Fruit fly (Drosophila melanogaster) whole organism, embryonic: ENCODE measurements around the gene Mics1.

Experiments
- Bdp1 ChIP-seq: fragments of 200-800 bp; sonication (Bioruptor generic); optimal IDR thresholded peaks from 3 replicates; lab custom pipeline; 2016; ENCODE audit warnings: missing biosample characterization, missing genetic modification characterization
- CG1024 ChIP-seq: fragments of 200-800 bp; sonication (Bioruptor generic); IDR thresholded peaks from 2 replicates; pipeline ENCODE4 v1.3.6; 2022; ENCODE audit warnings: missing biosample characterization, missing genetic modification characterization
- CG10274 ChIP-seq: fragments of 200-800 bp; sonication (Bioruptor generic); optimal IDR thresholded peaks from 3 replicates; lab custom pipeline; 2017; ENCODE audit warnings: missing biosample characterization, mild to moderate bottlenecking, missing genetic modification characterization
- CG10654 ChIP-seq: fragments of 200-800 bp; sonication (Bioruptor generic); optimal IDR thresholded peaks from 2 replicates; lab custom pipeline; 2016; ENCODE audit warnings: missing biosample characterization, missing genetic modification characterization
- CG11085 ChIP-seq: fragments of 200-800 bp; sonication (Bioruptor generic); IDR thresholded peaks from 2 replicates; pipeline ENCODE4 v1.3.6; 2022; ENCODE audit warnings: missing biosample characterization, missing genetic modification characterization
- CG11456 ChIP-seq: fragments of 200-800 bp; sonication (Bioruptor generic); IDR thresholded peaks from 3 replicates; pipeline ENCODE4 v1.3.6; 2022; ENCODE audit warnings: missing biosample characterization, missing genetic modification characterization
- CG11723 ChIP-seq: fragments of 200-800 bp; sonication (Bioruptor generic); optimal IDR thresholded peaks from 2 replicates; lab custom pipeline; 2017; ENCODE audit warnings: missing biosample characterization, mild to moderate bottlenecking, missing genetic modification characterization
- CG14050 ChIP-seq: fragments of 200-800 bp; sonication (Bioruptor generic); IDR thresholded peaks from 3 replicates; pipeline ENCODE4 v1.3.6; 2022; ENCODE audit warnings: missing biosample characterization, missing genetic modification characterization
- CG14710 ChIP-seq: fragments of 200-800 bp; sonication (Bioruptor generic); optimal IDR thresholded peaks from 3 replicates; lab custom pipeline; 2019; ENCODE audit warnings: missing biosample characterization, mild to moderate bottlenecking, missing genetic modification characterization, moderate library complexity
- CG17568 ChIP-seq: fragments of 200-800 bp; sonication (Bioruptor generic); optimal IDR thresholded peaks from 2 replicates; lab custom pipeline; 2018; ENCODE audit warnings: missing biosample characterization, mild to moderate bottlenecking, missing genetic modification characterization, moderate library complexity
- CG17912 ChIP-seq: fragments of 200-800 bp; sonication (Bioruptor generic); optimal IDR thresholded peaks from 2 replicates; lab custom pipeline; 2018; ENCODE audit warnings: missing biosample characterization, mild to moderate bottlenecking, missing genetic modification characterization
- CG18011 ChIP-seq: fragments of 200-800 bp; sonication (Bioruptor generic); optimal IDR thresholded peaks from 2 replicates; lab custom pipeline; 2017; ENCODE audit warnings: missing biosample characterization, missing genetic modification characterization, mild to moderate bottlenecking, moderate library complexity, missing genotype
- CG2129 ChIP-seq: fragments of 200-800 bp; sonication (Bioruptor generic); IDR thresholded peaks from 2 replicates; pipeline ENCODE4 v1.3.6; 2022; ENCODE audit warnings: missing biosample characterization, missing genetic modification characterization; ENCODE audit not compliant: partially characterized antibody
- CG2712 ChIP-seq: fragments of 200-800 bp; optimal IDR thresholded peaks from 3 replicates; lab custom pipeline; 2019; ENCODE audit warnings: missing biosample characterization, mild to moderate bottlenecking, missing genetic modification characterization, moderate library complexity
- CG2875 ChIP-seq: fragments of 200-800 bp; sonication (Bioruptor generic); optimal IDR thresholded peaks from 2 replicates; lab custom pipeline; 2017; ENCODE audit warnings: missing biosample characterization, mild to moderate bottlenecking, missing genetic modification characterization, missing genetic modification reagents
- CG31224 ChIP-seq: fragments of 200-800 bp; sonication (Bioruptor generic); IDR thresholded peaks from 2 replicates; pipeline ENCODE4 v1.3.6; 2022; ENCODE audit warnings: missing biosample characterization, missing genetic modification characterization
- CG3726 ChIP-seq: fragments of 200-800 bp; sonication (Bioruptor generic); IDR thresholded peaks from 3 replicates; pipeline ENCODE4, ENCODE4 v1.3.6; 2022; ENCODE audit warnings: missing biosample characterization, missing genetic modification characterization
- CG43689 ChIP-seq: fragments of 200-800 bp; sonication (Bioruptor generic); IDR thresholded peaks from 2 replicates; pipeline ENCODE4 v1.3.6; 2022; ENCODE audit warnings: missing biosample characterization, missing genetic modification characterization
- CG7271 ChIP-seq: fragments of 200-800 bp; sonication (Bioruptor generic); optimal IDR thresholded peaks from 2 replicates; lab custom pipeline; 2018; ENCODE audit warnings: missing biosample characterization, mild to moderate bottlenecking, missing genetic modification characterization, moderate library complexity
- CG7786 ChIP-seq: fragments of 200-800 bp; sonication (Bioruptor generic); optimal IDR thresholded peaks from 2 replicates; lab custom pipeline; 2016; ENCODE audit warnings: missing biosample characterization, missing genetic modification characterization
- CG7928 ChIP-seq: fragments of 200-800 bp; sonication (Bioruptor generic); optimal IDR thresholded peaks from 2 replicates; lab custom pipeline; 2017; ENCODE audit warnings: missing biosample characterization, mild to moderate bottlenecking, missing genetic modification characterization
- CG7963 ChIP-seq: fragments of 200-800 bp; sonication (Bioruptor generic); IDR thresholded peaks from 3 replicates; pipeline ENCODE4 v1.3.6; 2022; ENCODE audit warnings: missing biosample characterization, missing genetic modification characterization; ENCODE audit not compliant: partially characterized antibody
- CG7987 ChIP-seq: fragments of 200-800 bp; sonication (Bioruptor generic); optimal IDR thresholded peaks from 2 replicates; lab custom pipeline; 2018; ENCODE audit warnings: missing biosample characterization, mild to moderate bottlenecking, missing genetic modification characterization, moderate library complexity
- CG8924 ChIP-seq: fragments of 200-800 bp; optimal IDR thresholded peaks from 3 replicates; lab custom pipeline; 2019; ENCODE audit warnings: missing biosample characterization, mild to moderate bottlenecking, missing genetic modification characterization, moderate library complexity
- ERR ChIP-seq: fragments of 200-800 bp; sonication (Bioruptor generic); optimal IDR thresholded peaks from 2 replicates; lab custom pipeline; 2016; ENCODE audit warnings: missing biosample characterization, missing genetic modification characterization
- Gsc ChIP-seq: fragments of 200-800 bp; sonication (Bioruptor generic); IDR thresholded peaks from 2 replicates; pipeline ENCODE4 v1.3.6; 2022; ENCODE audit warnings: missing biosample characterization, missing genetic modification characterization
- Hsf ChIP-seq: fragments of 200-800 bp; sonication (Bioruptor generic); optimal IDR thresholded peaks from 3 replicates; lab custom pipeline; 2016; ENCODE audit warnings: missing biosample characterization, missing genetic modification characterization
- Lpt ChIP-seq: fragments of >200 bp; optimal IDR thresholded peaks from 2 replicates; lab custom pipeline; 2018; ENCODE audit warnings: missing biosample characterization, missing genetic modification characterization
- Nf-YC ChIP-seq: fragments of 200-800 bp; optimal IDR thresholded peaks from 3 replicates; lab custom pipeline; 2019; ENCODE audit warnings: missing biosample characterization, mild to moderate bottlenecking, missing genetic modification characterization, moderate library complexity
- Optix ChIP-seq: fragments of 200-800 bp; sonication (Bioruptor generic); IDR thresholded peaks from 3 replicates; pipeline ENCODE4 v1.3.6; 2022; ENCODE audit warnings: missing biosample characterization, missing genetic modification characterization
- Ravus ChIP-seq: fragments of 200-800 bp; sonication (Bioruptor generic); IDR thresholded peaks from 2 replicates; pipeline ENCODE4 v1.3.6; 2022; ENCODE audit warnings: missing biosample characterization, missing genetic modification characterization
- Xbp1 ChIP-seq: fragments of 200-800 bp; sonication (Bioruptor generic); optimal IDR thresholded peaks from 3 replicates; lab custom pipeline; 2016; ENCODE audit warnings: missing biosample characterization, mild to moderate bottlenecking, missing genetic modification characterization
- ara ChIP-seq: fragments of 200-800 bp; sonication (Bioruptor generic); IDR thresholded peaks from 2 replicates; pipeline ENCODE4 v1.3.6; 2022; ENCODE audit warnings: missing biosample characterization, missing genetic modification characterization
- bbx ChIP-seq: fragments of 200-800 bp; sonication (Bioruptor generic); IDR thresholded peaks from 2 replicates; pipeline ENCODE4 v1.3.6; 2022; ENCODE audit warnings: missing biosample characterization, missing genetic modification characterization; ENCODE audit not compliant: partially characterized antibody
- bigmax ChIP-seq: fragments of 200-800 bp; sonication (Bioruptor generic); optimal IDR thresholded peaks from 2 replicates; lab custom pipeline; 2018; ENCODE audit warnings: missing biosample characterization, mild to moderate bottlenecking, missing genetic modification characterization
- corto ChIP-seq: fragments of 200-800 bp; sonication (Bioruptor generic); optimal IDR thresholded peaks from 2 replicates; lab custom pipeline; 2016; ENCODE audit warnings: missing biosample characterization, mild to moderate bottlenecking, missing genetic modification characterization, moderate library complexity
- esg ChIP-seq: fragments of 200-800 bp; sonication (Bioruptor generic); conservative IDR thresholded peaks from 2 replicates; pipeline ENCODE4 v1.3.6; 2022; ENCODE audit warnings: missing biosample characterization, missing genetic modification characterization
- gcm ChIP-seq: fragments of 200-800 bp; sonication (Bioruptor generic); optimal IDR thresholded peaks from 2 replicates; lab custom pipeline; 2019; ENCODE audit warnings: missing biosample characterization, mild to moderate bottlenecking, missing genetic modification characterization, moderate library complexity
- gcm2 ChIP-seq: fragments of 200-800 bp; sonication (Bioruptor generic); optimal IDR thresholded peaks from 2 replicates; lab custom pipeline; 2016; ENCODE audit warnings: missing biosample characterization, missing genetic modification characterization
- gsb ChIP-seq: fragments of 200-800 bp; sonication (Bioruptor generic); IDR thresholded peaks from 2 replicates; pipeline ENCODE4 v1.3.6; 2022; ENCODE audit warnings: missing biosample characterization, missing genetic modification characterization
- her ChIP-seq: fragments of 200-800 bp; sonication (Bioruptor generic); optimal IDR thresholded peaks from 2 replicates; lab custom pipeline; 2016; ENCODE audit warnings: missing biosample characterization, missing genetic modification characterization
- inv ChIP-seq: fragments of 200-800 bp; sonication (Bioruptor generic); IDR thresholded peaks from 2 replicates; pipeline ENCODE4 v1.3.6; 2022; ENCODE audit warnings: missing biosample characterization, missing genetic modification characterization; ENCODE audit not compliant: partially characterized antibody
- prd ChIP-seq, 3 experiments: fragments of >200 bp in 2 of 3; fragments of 200-800 bp in 1 of 3; sonication (Bioruptor generic) in 1 of 3; optimal IDR thresholded peaks in 2 of 3; IDR thresholded peaks in 1 of 3; 2 replicates in 2 of 3; 3 replicates in 1 of 3; pipeline versions ENCODE4 v1.3.6 to Lab custom; 2017 to 2022; ENCODE audit warnings: missing biosample characterization in 1 of 3, missing genetic modification characterization in 1 of 3
- pzg ChIP-seq: fragments of 200-800 bp; sonication (Bioruptor generic); optimal IDR thresholded peaks from 3 replicates; lab custom pipeline; 2018; ENCODE audit warnings: missing biosample characterization, mild to moderate bottlenecking, missing genetic modification characterization, moderate library complexity
- ro ChIP-seq: fragments of 200-800 bp; sonication (Bioruptor generic); IDR thresholded peaks from 2 replicates; pipeline ENCODE4 v1.3.6; 2022; ENCODE audit warnings: missing biosample characterization, missing genetic modification characterization
- sens ChIP-seq: fragments of 200-800 bp; sonication (Bioruptor generic); peaks from one replicate; lab custom pipeline; 2016; ENCODE audit warnings: missing biosample characterization, missing genetic modification characterization
- sr ChIP-seq: fragments of 200-800 bp; sonication (Bioruptor generic); IDR thresholded peaks from 3 replicates; pipeline ENCODE4 v1.3.6; 2022; ENCODE audit warnings: missing biosample characterization, missing genetic modification characterization
- tgo ChIP-seq: fragments of 200-800 bp; sonication (Bioruptor generic); IDR thresholded peaks from 3 replicates; pipeline ENCODE4 v1.3.6; 2022; ENCODE audit warnings: missing biosample characterization, missing genetic modification characterization
- toy ChIP-seq: fragments of 200-800 bp; sonication (Bioruptor generic); IDR thresholded peaks from 2 replicates; pipeline ENCODE4 v1.3.6; 2022; ENCODE audit warnings: missing biosample characterization, missing genetic modification characterization
- vfl ChIP-seq: fragments of 200-800 bp; sonication (Bioruptor generic); optimal IDR thresholded peaks from 2 replicates; lab custom pipeline; 2016; ENCODE audit warnings: missing biosample characterization, missing genetic modification characterization

The Mics1 gene

dm6 chr3R:7474616-7475120, 27.5 kb downstream of the Mics1 start (continued):
- TF ChIP-seq CG31224 (peak; percentile 24; the same call in 1 of the 2 replicates), CG10274 (GFP tag; lab: Kevin White, UChicago) (no peak), vfl (GFP tag; lab: Kevin White, UChicago) (peak; percentile 18), Gsc (GFP tag; lab: Robert Waterston, UW) (no peak), CG2875 (GFP tag; lab: Kevin White, UChicago) (peak; percentile 44), CG7786 (peak; percentile 13), CG14050 (GFP tag; lab: Robert Waterston, UW) (no peak), inv (GFP tag; lab: Robert Waterston, UW) (peak; percentile 86), CG7928 (no peak), CG11456 (GFP tag; lab: Robert Waterston, UW) (peak; percentile 75), her (GFP tag; lab: Kevin White, UChicago) (peak; percentile 59), pzg (GFP tag; lab: Kevin White, UChicago) (peak; percentile 32), Nf-YC (tag; lab: Kevin White, UChicago) (peak; percentile 65), ro (GFP tag; lab: Robert Waterston, UW) (0 out of 2 replicates have a peak, but pooled peaks have one; percentile 42), CG7987 (GFP tag; lab: Kevin White, UChicago) (peak; percentile 34), Optix (GFP tag; lab: Robert Waterston, UW) (0 out of 3 replicates have a peak, but pooled peaks have one; percentile 35), sens (peak; percentile 88), CG43689 (GFP tag; lab: Robert Waterston, UW) (no peak), CG2129 (GFP tag; lab: Robert Waterston, UW) (peak; percentile 44), CG1024 (GFP tag; lab: Robert Waterston, UW) (peak; percentile 62; the same call in 1 of the 2 replicates), esg (GFP tag; lab: Robert Waterston, UW) (no peak), tgo (GFP tag; lab: Robert Waterston, UW) (peak; percentile 63; the same call in 2 of the 3 replicates), Lpt (no peak), Ravus (GFP tag; lab: Robert Waterston, UW) (no peak), gcm2 (no peak), CG14710 (tag; lab: Kevin White, UChicago) (peak; percentile 27), CG17568 (no peak), ERR (peak; percentile 53), Bdp1 (peak; percentile 99), CG11085 (GFP tag; lab: Robert Waterston, UW) (peak; percentile 45; the same call in 1 of the 2 replicates), bigmax (GFP tag; lab: Kevin White, UChicago) (peak; percentile 85), Xbp1 (GFP tag; lab: Kevin White, UChicago) (peak; percentile 52), gcm (peak; percentile 24), CG10654 (GFP tag; lab: Kevin White, UChicago) (peak; percentile 22), CG8924 (peak; percentile 18), Hsf (GFP tag; lab: Kevin White, UChicago) (peak; percentile 29), CG3726 (GFP tag; lab: Robert Waterston, UW) (no peak), CG17912 (peak; percentile 98), prd (optimal IDR thresholded peaks at IDR 0.05; lab: Kevin White, UChicago) (no peak), prd (GFP tag; IDR thresholded peaks at IDR 0.05; lab: Robert Waterston, UW) (peak; percentile 62; the same call in 2 of the 3 replicates), bbx (GFP tag; lab: Robert Waterston, UW) (peak; percentile 99), gsb (GFP tag; lab: Robert Waterston, UW) (peak; percentile 38), CG18011 (GFP tag; lab: Kevin White, UChicago) (no peak), ara (GFP tag; lab: Robert Waterston, UW) (peak; percentile 63), CG11723 (GFP tag; lab: Kevin White, UChicago) (peak; percentile 86), corto (no peak), CG7963 (GFP tag; lab: Robert Waterston, UW) (peak; percentile 99), toy (GFP tag; lab: Robert Waterston, UW) (peak; percentile 62), CG2712 (peak; percentile 62), CG7271 (tag; lab: Kevin White, UChicago) (no peak), sr (peak; percentile 71; the same call in 2 of the 3 replicates)
